Worm (Caenorhabditis elegans) whole organism, L4/young adult: ENCODE results near the gene F31B9.3.

Experiments
- W03F9.2 ChIP-seq: fragments of 150-350 bp; optimal IDR thresholded peaks from 2 replicates; lab custom pipeline; 2014; ENCODE audit warnings: missing biosample characterization, missing genetic modification characterization
- him-1 ChIP-seq: sonication (generic microtip); optimal IDR thresholded peaks from 2 replicates; lab custom pipeline; 2016; ENCODE audit warnings: missing genotype, missing genetic modification reagents, missing genetic modification characterization, missing compliant biosample characterization

ce11 chrX:15932859-15933258 lies 9.3 kb downstream of the F31B9.3 start:
- TF ChIP-seq him-1 (tag; lab: Kevin White, UChicago) (no peak), W03F9.2 (tag; lab: Kevin White, UChicago) (no peak)
